Fruit fly (Drosophila melanogaster) whole organism, wandering third instar larva: Measurements from ENCODE around the gene chas.
A peak's percentile ranks its signal among the peaks of the same experiment; 100 is the strongest.

Experiments used
- Abd-B ChIP-seq: fragments of >200 bp; optimal IDR thresholded peaks from 2 replicates; lab custom pipeline; 2017; ENCODE audit warnings: missing biosample characterization, missing genetic modification characterization
- CG32264 ChIP-seq: fragments of 200-800 bp; sonication (Bioruptor generic); optimal IDR thresholded peaks from 2 replicates; lab custom pipeline; 2016; ENCODE audit warnings: missing biosample characterization, missing genetic modification characterization
- CG9705 ChIP-seq: fragments of 200-800 bp; sonication (Bioruptor generic); optimal IDR thresholded peaks from 2 replicates; lab custom pipeline; 2018; ENCODE audit warnings: missing biosample characterization, mild to moderate bottlenecking, missing genetic modification characterization
- CrebA ChIP-seq: fragments of 200-800 bp; sonication (Bioruptor generic); optimal IDR thresholded peaks from 2 replicates; lab custom pipeline; 2016; ENCODE audit warnings: missing biosample characterization, mild to moderate bottlenecking, missing genetic modification characterization, borderline replicate concordance
- Dfd ChIP-seq: fragments of >200 bp; optimal IDR thresholded peaks from 2 replicates; lab custom pipeline; 2017; ENCODE audit warnings: missing biosample characterization, missing genetic modification characterization
- Dif ChIP-seq: fragments of 200-275, 200-300 bp; sonication (Bioruptor generic); optimal IDR thresholded peaks from 2 replicates; lab custom pipeline; 2018; ENCODE audit warnings: missing biosample characterization, missing genetic modification characterization; ENCODE audit not compliant: partially characterized antibody
- GATAd ChIP-seq: sonication (Bioruptor generic); optimal IDR thresholded peaks from 2 replicates; lab custom pipeline; 2016; ENCODE audit warnings: missing biosample characterization, missing genetic modification characterization
- HLH106 ChIP-seq: fragments of 200-800 bp; optimal IDR thresholded peaks from 3 replicates; lab custom pipeline; 2019; ENCODE audit warnings: missing biosample characterization, mild to moderate bottlenecking, missing genetic modification characterization, moderate library complexity
- Hnf4 ChIP-seq: fragments of 200-800 bp; sonication (Bioruptor generic); optimal IDR thresholded peaks from 2 replicates; lab custom pipeline; 2016; ENCODE audit warnings: missing biosample characterization, mild to moderate bottlenecking, missing genetic modification characterization
- Hr78 ChIP-seq: fragments of >200 bp; optimal IDR thresholded peaks from 2 replicates; lab custom pipeline; 2017; ENCODE audit warnings: missing biosample characterization, missing genetic modification characterization
- Hr83 ChIP-seq: fragments of 200-300 bp; sonication (Bioruptor generic); optimal IDR thresholded peaks from 2 replicates; lab custom pipeline; 2016; ENCODE audit warnings: missing biosample characterization, mild to moderate bottlenecking, missing genetic modification characterization, moderate library complexity; ENCODE audit not compliant: poor library complexity, severe bottlenecking
- Jra ChIP-seq: sonication (Bioruptor generic); optimal IDR thresholded peaks from 2 replicates; lab custom pipeline; 2016; ENCODE audit warnings: missing biosample characterization, missing genetic modification characterization
- Mio ChIP-seq: sonication (Bioruptor generic); optimal IDR thresholded peaks from 2 replicates; lab custom pipeline; 2016; ENCODE audit warnings: missing biosample characterization, missing genetic modification characterization
- Myc ChIP-seq: fragments of >200 bp; optimal IDR thresholded peaks from 2 replicates; lab custom pipeline; 2017
- N ChIP-seq: fragments of >200 bp; optimal IDR thresholded peaks from 2 replicates; lab custom pipeline; 2018; ENCODE audit warnings: missing biosample characterization, missing external identifiers, missing genetic modification characterization
- OdsH ChIP-seq: fragments of 200-800 bp; sonication (Bioruptor generic); optimal IDR thresholded peaks from 2 replicates; lab custom pipeline; 2016; ENCODE audit warnings: missing biosample characterization, mild to moderate bottlenecking, missing genetic modification characterization
- Rel ChIP-seq, 2 experiments: fragments of 200-800 bp; sonication (Bioruptor generic) in 1 of 2; optimal IDR thresholded peaks; 2 replicates in 1 of 2; 3 replicates in 1 of 2; lab custom pipeline; 2016 to 2019; ENCODE audit warnings: mild to moderate bottlenecking in 2 of 2, missing biosample characterization in 2 of 2, missing genetic modification characterization in 2 of 2, moderate library complexity in 1 of 2
- Sp1 ChIP-seq: fragments of 200-800 bp; sonication (Bioruptor generic); optimal IDR thresholded peaks from 3 replicates; lab custom pipeline; 2019; ENCODE audit warnings: missing biosample characterization, mild to moderate bottlenecking, missing genetic modification characterization, moderate library complexity
- Vsx2 ChIP-seq: fragments of 200-300, 225-300 bp; sonication (Bioruptor generic); optimal IDR thresholded peaks from 2 replicates; lab custom pipeline; 2018; ENCODE audit warnings: missing biosample characterization, missing genetic modification characterization; ENCODE audit not compliant: partially characterized antibody
- br ChIP-seq: fragments of 200-800 bp; sonication (Bioruptor generic); optimal IDR thresholded peaks from 2 replicates; lab custom pipeline; 2016; ENCODE audit warnings: missing biosample characterization, missing genetic modification characterization
- brk ChIP-seq: fragments of 200-800 bp; sonication (Bioruptor generic); optimal IDR thresholded peaks from 2 replicates; lab custom pipeline; 2016; ENCODE audit warnings: missing biosample characterization, mild to moderate bottlenecking, missing genetic modification characterization
- dl ChIP-seq, 2 experiments: fragments of 175-275, 200-275 bp in 1 of 2; fragments of 200-275 bp in 1 of 2; sonication (Bioruptor generic); optimal IDR thresholded peaks; lab custom pipeline; 2018; ENCODE audit warnings: mild to moderate bottlenecking in 2 of 2, missing biosample characterization in 2 of 2, missing genetic modification characterization in 2 of 2, moderate library complexity in 2 of 2; ENCODE audit not compliant: partially characterized antibody in 2 of 2, insufficient read depth in 1 of 2
- dmrt93B ChIP-seq: fragments of 200-800 bp; sonication (Bioruptor generic); optimal IDR thresholded peaks from 2 replicates; lab custom pipeline; 2018; ENCODE audit warnings: missing biosample characterization, mild to moderate bottlenecking, missing genetic modification characterization
- dsf ChIP-seq: sonication (Bioruptor generic); optimal IDR thresholded peaks from 2 replicates; lab custom pipeline; 2016; ENCODE audit warnings: missing biosample characterization, missing genetic modification characterization, borderline replicate concordance
- ey ChIP-seq: fragments of 200-800 bp; sonication (Bioruptor generic); optimal IDR thresholded peaks from 2 replicates; lab custom pipeline; 2016; ENCODE audit warnings: missing biosample characterization, missing genetic modification characterization
- foxo ChIP-seq, 2 experiments: fragments of 200-800 bp; sonication (Bioruptor generic); optimal IDR thresholded peaks; 2 replicates in 1 of 2; 3 replicates in 1 of 2; lab custom pipeline; 2016 to 2017; ENCODE audit warnings: missing biosample characterization in 2 of 2, missing genetic modification characterization in 2 of 2
- fru ChIP-seq: fragments of 200-800 bp; sonication (Bioruptor generic); optimal IDR thresholded peaks from 3 replicates; lab custom pipeline; 2016; ENCODE audit warnings: missing biosample characterization, mild to moderate bottlenecking, missing genetic modification characterization
- h ChIP-seq: fragments of 200-800 bp; sonication (Bioruptor generic); optimal IDR thresholded peaks from 3 replicates; lab custom pipeline; 2016; ENCODE audit warnings: missing biosample characterization, mild to moderate bottlenecking, missing genetic modification characterization
- jim ChIP-seq: fragments of 175-275, 200-325 bp; sonication (Bioruptor generic); optimal IDR thresholded peaks from 2 replicates; lab custom pipeline; 2016; ENCODE audit warnings: missing biosample characterization, mild to moderate bottlenecking, missing genetic modification characterization
- lola ChIP-seq: fragments of >200 bp; optimal IDR thresholded peaks from 2 replicates; lab custom pipeline; 2017; ENCODE audit warnings: missing biosample characterization, missing genetic modification characterization
- pan ChIP-seq: fragments of >200 bp; optimal IDR thresholded peaks from 2 replicates; lab custom pipeline; 2017
- psq ChIP-seq: fragments of 200-800 bp; sonication (Bioruptor generic); optimal IDR thresholded peaks from 3 replicates; lab custom pipeline; 2017; ENCODE audit warnings: missing biosample characterization, mild to moderate bottlenecking, missing genetic modification characterization, moderate library complexity
- rgr ChIP-seq: fragments of 200-800 bp; sonication (Bioruptor generic); optimal IDR thresholded peaks from 3 replicates; lab custom pipeline; 2016; ENCODE audit warnings: missing biosample characterization, mild to moderate bottlenecking, missing genetic modification characterization
- sage ChIP-seq: fragments of 200-800 bp; sonication (Bioruptor generic); optimal IDR thresholded peaks from 2 replicates; lab custom pipeline; 2016; ENCODE audit warnings: missing biosample characterization, mild to moderate bottlenecking, missing genetic modification characterization
- sv ChIP-seq: fragments of 200-800 bp; sonication (Bioruptor generic); optimal IDR thresholded peaks from 3 replicates; lab custom pipeline; 2016; ENCODE audit warnings: missing biosample characterization, missing genetic modification characterization
- tai ChIP-seq: sonication (Bioruptor generic); optimal IDR thresholded peaks from 2 replicates; lab custom pipeline; 2016; ENCODE audit warnings: missing biosample characterization, missing genetic modification characterization
- usp ChIP-seq: fragments of >200 bp; optimal IDR thresholded peaks from 2 replicates; lab custom pipeline; 2017; ENCODE audit warnings: missing biosample characterization, missing genetic modification characterization
- woc ChIP-seq: sonication (Bioruptor generic); optimal IDR thresholded peaks from 2 replicates; lab custom pipeline; 2016; ENCODE audit warnings: missing biosample characterization, mild to moderate bottlenecking, missing genetic modification characterization

The chas gene

DNA sequence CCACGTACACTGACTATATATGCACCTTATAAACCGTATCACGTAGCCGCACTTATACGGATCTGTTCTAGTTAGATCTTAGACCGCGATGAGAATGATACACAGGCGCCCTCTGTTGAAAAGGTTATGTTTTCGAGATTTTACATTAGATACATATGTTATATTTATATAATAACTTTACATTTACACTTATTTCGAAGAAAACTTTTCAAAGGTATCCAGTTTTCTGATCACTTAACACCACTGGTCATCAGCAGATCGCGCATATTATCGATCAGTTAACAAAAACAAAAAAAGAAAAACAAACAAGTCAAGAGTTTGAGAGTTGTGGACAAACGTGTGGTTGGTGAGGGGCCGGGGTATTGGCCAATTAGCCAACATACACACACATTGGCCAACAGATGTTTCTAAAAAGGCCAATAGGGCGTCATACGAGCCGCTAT is 806 bp downstream of the chas start:
- TF ChIP-seq Sp1 (GFP tag; lab: Kevin White, UChicago) (no peak), CrebA (GFP tag; lab: Kevin White, UChicago) (no peak), Rel (GFP tag; optimal IDR thresholded peaks at IDR 0.05; lab: Kevin White, UChicago) (no peak), Rel (tag; optimal IDR thresholded peaks at IDR 0.05; lab: Kevin White, UChicago) (no peak), Vsx2 (GFP tag; lab: Kevin White, UChicago) (peak; percentile 57), Jra (no peak)

DNA sequence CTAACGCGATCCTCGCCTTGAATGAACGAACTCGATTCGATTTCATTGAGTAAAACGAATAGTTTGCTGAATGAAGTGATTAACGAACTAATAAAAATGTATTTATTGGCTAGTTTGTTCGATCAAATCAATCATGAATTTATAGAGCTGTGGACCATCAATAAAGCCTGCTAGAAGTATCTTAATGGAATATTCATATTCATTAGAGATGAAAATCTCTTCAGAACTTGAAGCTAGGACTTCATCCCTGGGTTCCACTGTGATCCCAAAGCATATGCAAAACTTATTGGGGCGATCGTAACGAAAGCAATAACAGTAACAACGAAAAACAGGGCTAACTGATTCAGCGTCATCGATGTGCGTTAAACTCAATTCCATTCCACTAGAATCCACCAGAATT is 1.3 kb downstream of the chas start:
- no peak for TF ChIP-seq Hr78
- TF ChIP-seq Sp1 (GFP tag; lab: Kevin White, UChicago): no peak
- TF ChIP-seq br (GFP tag; lab: Kevin White, UChicago): peak; percentile 3
- peak; percentile 30 for TF ChIP-seq HLH106
- no peak for TF ChIP-seq jim (GFP tag; lab: Kevin White, UChicago)
- TF ChIP-seq, all 38 proteins: peak for 2

DNA sequence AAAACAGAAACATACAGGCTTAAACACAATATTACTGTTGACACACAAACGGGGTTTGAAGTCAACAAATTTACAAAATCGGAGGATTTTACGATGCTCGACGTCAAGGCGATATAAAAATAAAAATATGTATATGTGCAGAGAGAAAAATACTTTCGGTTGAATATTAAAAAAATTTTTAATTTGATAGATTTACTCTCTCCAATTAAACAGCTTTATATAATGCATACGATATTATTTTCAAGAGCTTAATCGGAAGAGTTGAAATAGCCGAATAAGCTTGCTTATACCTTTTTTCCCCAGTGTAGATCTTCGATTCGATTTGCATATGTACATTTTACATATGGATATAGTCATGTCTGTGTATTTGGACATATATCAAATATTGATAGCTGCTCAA is 1.9 kb downstream of the chas start:
- TF ChIP-seq usp (GFP tag; lab: Kevin White, UChicago) (no peak), N (no peak), Dif (no peak), Myc (lab: Kevin White, UChicago) (no peak), CG9705 (peak; percentile 15), CG32264 (GFP tag; lab: Kevin White, UChicago) (no peak), pan (lab: Kevin White, UChicago) (no peak), Hnf4 (GFP tag; lab: Kevin White, UChicago) (peak; percentile 60), dmrt93B (GFP tag; lab: Kevin White, UChicago) (peak; percentile 17), Dfd (GFP tag; lab: Kevin White, UChicago) (no peak), lola (GFP tag; lab: Kevin White, UChicago) (no peak), h (peak; percentile 61), Mio (GFP tag; lab: Kevin White, UChicago) (no peak), woc (no peak), sage (GFP tag; lab: Kevin White, UChicago) (peak; percentile 29), fru (peak; percentile 69), ey (peak; percentile 53), HLH106 (peak; percentile 79), br (GFP tag; lab: Kevin White, UChicago) (peak; percentile 70), dl (GFP tag; optimal IDR thresholded peaks at IDR 0.05; lab: Kevin White, UChicago; ENCODE audit: insufficient read depth in 1 of 2, partially characterized antibody in 2 of 2) (no peak), sv (GFP tag; lab: Kevin White, UChicago) (peak; percentile 14), psq (GFP tag; lab: Kevin White, UChicago) (peak; percentile 32), GATAd (GFP tag; lab: Kevin White, UChicago) (no peak), Hr78 (no peak), OdsH (GFP tag; lab: Kevin White, UChicago) (peak; percentile 21), Abd-B (GFP tag; lab: Kevin White, UChicago) (no peak), tai (GFP tag; lab: Kevin White, UChicago) (no peak), CrebA (GFP tag; lab: Kevin White, UChicago) (no peak), Vsx2 (GFP tag; lab: Kevin White, UChicago) (no peak), Sp1 (GFP tag; lab: Kevin White, UChicago) (peak; percentile 79), Rel (GFP tag; optimal IDR thresholded peaks at IDR 0.05; lab: Kevin White, UChicago) (no peak), Rel (tag; optimal IDR thresholded peaks at IDR 0.05; lab: Kevin White, UChicago) (peak; percentile 51), dsf (GFP tag; lab: Kevin White, UChicago) (no peak), Hr83 (no peak), brk (GFP tag; lab: Kevin White, UChicago) (no peak), rgr (peak; percentile 49), foxo (GFP tag; optimal IDR thresholded peaks at IDR 0.05; lab: Kevin White, UChicago) (peak in 1 of 2 experiments; percentile 32), Jra (peak; percentile 5), jim (GFP tag; lab: Kevin White, UChicago) (no peak)
